Fruit fly (Drosophila melanogaster) whole organism, embryonic: ENCODE data around the gene Tis11.

Experiments used
- ATbp ChIP-seq: fragments of 200-800 bp; sonication (Bioruptor generic); optimal IDR thresholded peaks from 2 replicates; lab custom pipeline; 2017; ENCODE audit warnings: missing biosample characterization, mild to moderate bottlenecking, missing genetic modification characterization, missing genetic modification reagents
- Adf1 ChIP-seq: fragments of 200-800 bp; sonication (Bioruptor generic); IDR thresholded peaks from 2 replicates; pipeline ENCODE4 v1.3.6; 2022; ENCODE audit warnings: missing biosample characterization, missing genetic modification characterization
- CG10959 ChIP-seq: fragments of 200-800 bp; sonication (Bioruptor generic); IDR thresholded peaks from 2 replicates; pipeline ENCODE4 v1.3.6; 2022; ENCODE audit warnings: missing biosample characterization, missing genetic modification characterization
- CG11504 ChIP-seq: fragments of 200-800 bp; sonication (Bioruptor generic); optimal IDR thresholded peaks from 3 replicates; lab custom pipeline; 2019; ENCODE audit warnings: missing biosample characterization, mild to moderate bottlenecking, missing genetic modification characterization, moderate library complexity
- CG11696 ChIP-seq: fragments of 200-800 bp; sonication (Bioruptor generic); IDR thresholded peaks from 2 replicates; pipeline ENCODE4 v1.3.6; 2022; ENCODE audit warnings: missing biosample characterization, missing genetic modification characterization
- CG11723 ChIP-seq: fragments of 200-800 bp; sonication (Bioruptor generic); optimal IDR thresholded peaks from 2 replicates; lab custom pipeline; 2017; ENCODE audit warnings: missing biosample characterization, mild to moderate bottlenecking, missing genetic modification characterization
- CG12104 ChIP-seq: fragments of 200-800 bp; sonication (Bioruptor generic); optimal IDR thresholded peaks from 3 replicates; lab custom pipeline; 2016; ENCODE audit warnings: missing biosample characterization, missing genetic modification characterization
- CG13775 ChIP-seq: fragments of 200-800 bp; sonication (Bioruptor generic); optimal IDR thresholded peaks from 3 replicates; lab custom pipeline; 2017; ENCODE audit warnings: missing biosample characterization, mild to moderate bottlenecking, missing genetic modification characterization
- CG15269 ChIP-seq: fragments of 200-800 bp; sonication (Bioruptor generic); optimal IDR thresholded peaks from 2 replicates; lab custom pipeline; 2018; ENCODE audit warnings: missing biosample characterization, mild to moderate bottlenecking, missing genetic modification characterization, moderate library complexity
- CG18476 ChIP-seq: fragments of 200-800 bp; sonication (Bioruptor generic); optimal IDR thresholded peaks from 2 replicates; lab custom pipeline; 2016; ENCODE audit warnings: missing biosample characterization, mild to moderate bottlenecking, missing genetic modification characterization
- CG2889 ChIP-seq: fragments of 200-800 bp; sonication (Bioruptor generic); IDR thresholded peaks from 3 replicates; pipeline ENCODE4 v1.3.6; 2022; ENCODE audit warnings: missing biosample characterization, missing genetic modification characterization
- CG30403 ChIP-seq: fragments of 200-800 bp; sonication (Bioruptor generic); optimal IDR thresholded peaks from 3 replicates; lab custom pipeline; 2016; ENCODE audit warnings: missing biosample characterization, missing genetic modification characterization
- CG3065 ChIP-seq: fragments of 200-800 bp; sonication (Bioruptor generic); optimal IDR thresholded peaks from 2 replicates; lab custom pipeline; 2016; ENCODE audit warnings: missing biosample characterization, missing genetic modification characterization
- CG31441 ChIP-seq: fragments of 200-800 bp; sonication (Bioruptor generic); IDR thresholded peaks from 2 replicates; pipeline ENCODE4 v1.3.6; 2022; ENCODE audit warnings: missing biosample characterization, missing genetic modification characterization
- CG3407 ChIP-seq: fragments of 200-800 bp; sonication (Bioruptor generic); optimal IDR thresholded peaks from 2 replicates; lab custom pipeline; 2018; ENCODE audit warnings: missing biosample characterization, mild to moderate bottlenecking, missing genetic modification characterization
- CG3838 ChIP-seq: fragments of 200-800 bp; sonication (Bioruptor generic); optimal IDR thresholded peaks from 3 replicates; lab custom pipeline; 2016; ENCODE audit warnings: missing biosample characterization, missing genetic modification characterization
- CG3995 ChIP-seq: fragments of 200-800 bp; sonication (Bioruptor generic); optimal IDR thresholded peaks from 3 replicates; lab custom pipeline; 2016; ENCODE audit warnings: missing biosample characterization, missing genetic modification characterization
- CG6683 ChIP-seq: fragments of 200-800 bp; sonication (Bioruptor generic); optimal IDR thresholded peaks from 2 replicates; lab custom pipeline; 2017; ENCODE audit warnings: missing biosample characterization, mild to moderate bottlenecking, missing genetic modification characterization, missing genetic modification reagents
- CG7372 ChIP-seq: fragments of 200-800 bp; sonication (Bioruptor generic); IDR thresholded peaks from 2 replicates; pipeline ENCODE4 v1.3.6; 2022; ENCODE audit warnings: missing biosample characterization, missing genetic modification characterization
- CG7839 ChIP-seq: fragments of 200-800 bp; sonication (Bioruptor generic); optimal IDR thresholded peaks from 3 replicates; lab custom pipeline; 2018; ENCODE audit warnings: missing biosample characterization, mild to moderate bottlenecking, missing genetic modification characterization, moderate library complexity
- CG8089 ChIP-seq: fragments of 200-800 bp; sonication (Bioruptor generic); optimal IDR thresholded peaks from 3 replicates; lab custom pipeline; 2016; ENCODE audit warnings: missing biosample characterization, missing genetic modification characterization
- CG8290 ChIP-seq, 3 experiments: fragments of 200-800 bp; sonication (Bioruptor generic); optimal IDR thresholded peaks; 2 replicates each; lab custom pipeline; 2016 to 2019; ENCODE audit warnings: missing biosample characterization in 3 of 3, missing genetic modification characterization in 3 of 3, mild to moderate bottlenecking in 2 of 3, moderate library complexity in 1 of 3
- CoRest ChIP-seq: fragments of 200-800 bp; sonication (Bioruptor generic); optimal IDR thresholded peaks from 3 replicates; lab custom pipeline; 2018; ENCODE audit warnings: missing biosample characterization, mild to moderate bottlenecking, missing genetic modification characterization, moderate library complexity
- CrebB ChIP-seq: fragments of 200-800 bp; sonication (Bioruptor generic); optimal IDR thresholded peaks from 3 replicates; lab custom pipeline; 2018; ENCODE audit warnings: missing biosample characterization, mild to moderate bottlenecking, missing genetic modification characterization
- D19B ChIP-seq: fragments of 200-800 bp; sonication (Bioruptor generic); optimal IDR thresholded peaks from 2 replicates; lab custom pipeline; 2017; ENCODE audit warnings: missing biosample characterization, mild to moderate bottlenecking, missing genetic modification characterization
- Dek ChIP-seq: fragments of 200-800 bp; sonication (Bioruptor generic); optimal IDR thresholded peaks from 3 replicates; lab custom pipeline; 2019; ENCODE audit warnings: missing biosample characterization, mild to moderate bottlenecking, missing genetic modification characterization, moderate library complexity
- E2f1 ChIP-seq: fragments of 200-800 bp; sonication (Bioruptor generic); IDR thresholded peaks from 2 replicates; pipeline ENCODE4 v1.3.6; 2022; ENCODE audit warnings: missing biosample characterization, missing genetic modification characterization
- Hr51 ChIP-seq, 2 experiments: fragments of 200-800 bp; sonication (Bioruptor generic); optimal IDR thresholded peaks; 2 replicates in 1 of 2; 3 replicates in 1 of 2; lab custom pipeline; 2016 to 2018; ENCODE audit warnings: missing biosample characterization in 2 of 2, missing genetic modification characterization in 2 of 2, mild to moderate bottlenecking in 1 of 2, moderate library complexity in 1 of 2
- MBD-R2 ChIP-seq: fragments of 200-800 bp; sonication (Bioruptor generic); IDR thresholded peaks from 2 replicates; pipeline ENCODE4 v1.3.6; 2022; ENCODE audit warnings: missing biosample characterization, missing genetic modification characterization
- Myb ChIP-seq: fragments of 200-800 bp; sonication (Bioruptor generic); optimal IDR thresholded peaks from 2 replicates; lab custom pipeline; 2016; ENCODE audit warnings: missing biosample characterization, missing genetic modification characterization
- NC2α ChIP-seq: fragments of 200-800 bp; sonication (Bioruptor generic); optimal IDR thresholded peaks from 2 replicates; lab custom pipeline; 2016; ENCODE audit warnings: missing biosample characterization, missing genetic modification characterization
- Pdp1 ChIP-seq, 2 experiments: fragments of 200-800 bp; sonication (Bioruptor generic); optimal IDR thresholded peaks; 3 replicates each; lab custom pipeline; 2016; ENCODE audit warnings: missing biosample characterization in 2 of 2, missing genetic modification characterization in 2 of 2, mild to moderate bottlenecking in 1 of 2, moderate library complexity in 1 of 2
- Rx ChIP-seq: fragments of 200-800 bp; sonication (Bioruptor generic); IDR thresholded peaks from 2 replicates; pipeline ENCODE4 v1.3.6; 2022; ENCODE audit warnings: missing biosample characterization, missing genetic modification characterization
- Sox100B ChIP-seq: fragments of 200-800 bp; sonication (Bioruptor generic); optimal IDR thresholded peaks from 3 replicates; lab custom pipeline; 2018; ENCODE audit warnings: missing biosample characterization, mild to moderate bottlenecking, missing genetic modification characterization
- Ssrp ChIP-seq: fragments of 200-800 bp; sonication (Bioruptor generic); optimal IDR thresholded peaks from 2 replicates; lab custom pipeline; 2018; ENCODE audit warnings: missing biosample characterization, mild to moderate bottlenecking, missing genetic modification characterization, moderate library complexity
- aop ChIP-seq: fragments of 200-800 bp; sonication (Bioruptor generic); IDR thresholded peaks from 2 replicates; pipeline ENCODE4 v1.3.6; 2022; ENCODE audit warnings: missing biosample characterization, missing genetic modification characterization
- chinmo ChIP-seq: fragments of 200-800 bp; sonication (Bioruptor generic); IDR thresholded peaks from 4 replicates; pipeline ENCODE4 v1.3.6; 2022; ENCODE audit warnings: missing biosample characterization, missing genetic modification characterization; ENCODE audit not compliant: partially characterized antibody
- croc ChIP-seq: fragments of 200-800 bp; sonication (Bioruptor generic); conservative IDR thresholded peaks from 3 replicates; pipeline ENCODE4 v1.3.6; 2022; ENCODE audit warnings: missing biosample characterization, missing genetic modification characterization
- grau ChIP-seq: fragments of 200-800 bp; optimal IDR thresholded peaks from 3 replicates; lab custom pipeline; 2019; ENCODE audit warnings: missing biosample characterization, mild to moderate bottlenecking, missing genetic modification characterization, moderate library complexity
- insv ChIP-seq, 2 experiments: fragments of 200-800 bp; sonication (Bioruptor generic); optimal IDR thresholded peaks; 3 replicates each; lab custom pipeline; 2016 to 2018; ENCODE audit warnings: missing biosample characterization in 2 of 2, missing genetic modification characterization in 2 of 2
- jumu ChIP-seq: fragments of 200-800 bp; sonication (Bioruptor generic); optimal IDR thresholded peaks from 3 replicates; lab custom pipeline; 2016; ENCODE audit warnings: missing biosample characterization, missing genetic modification characterization
- knrl ChIP-seq: fragments of 200-800 bp; sonication (Bioruptor generic); IDR thresholded peaks from 3 replicates; pipeline ENCODE4 v1.3.6; 2022; ENCODE audit warnings: missing biosample characterization, missing genetic modification characterization; ENCODE audit not compliant: partially characterized antibody
- lola ChIP-seq, 3 experiments: fragments of >200 bp in 2 of 3; fragments of 200-800 bp in 1 of 3; sonication (Bioruptor generic) in 1 of 3; optimal IDR thresholded peaks; 2 replicates each; lab custom pipeline; 2017 to 2019; ENCODE audit warnings: missing biosample characterization in 3 of 3, missing genetic modification characterization in 3 of 3, mild to moderate bottlenecking in 1 of 3, moderate library complexity in 1 of 3
- salm ChIP-seq: fragments of 200-800 bp; sonication (Bioruptor generic); optimal IDR thresholded peaks from 2 replicates; lab custom pipeline; 2018; ENCODE audit warnings: missing biosample characterization, mild to moderate bottlenecking, missing genetic modification characterization
- scrt ChIP-seq: fragments of 200-800 bp; sonication (Bioruptor generic); optimal IDR thresholded peaks from 2 replicates; lab custom pipeline; 2018; ENCODE audit warnings: missing biosample characterization, mild to moderate bottlenecking, missing genetic modification characterization, moderate library complexity
- sim ChIP-seq: fragments of 200-800 bp; sonication (Bioruptor generic); IDR thresholded peaks from 2 replicates; pipeline ENCODE4 v1.3.6; 2022; ENCODE audit warnings: missing biosample characterization, missing genetic modification characterization
- so ChIP-seq: fragments of 200-800 bp; sonication (Bioruptor generic); IDR thresholded peaks from 3 replicates; pipeline ENCODE4 v1.3.6; 2022; ENCODE audit warnings: missing biosample characterization, missing genetic modification characterization
- tup ChIP-seq: fragments of 200-800 bp; sonication (Bioruptor generic); optimal IDR thresholded peaks from 2 replicates; lab custom pipeline; 2016; ENCODE audit warnings: missing biosample characterization, mild to moderate bottlenecking, missing genetic modification characterization, moderate library complexity
- usp ChIP-seq: fragments of >200 bp; optimal IDR thresholded peaks from 2 replicates; lab custom pipeline; 2017; ENCODE audit warnings: missing biosample characterization, missing genetic modification characterization

Gene Tis11

dm6 chrX:12665796-12666338, 6.7 kb downstream of the Tis11 start (continued):
- TF ChIP-seq CG30403 (GFP tag; lab: Kevin White, UChicago): peak; percentile 5
- TF ChIP-seq CG10959 (GFP tag; lab: Robert Waterston, UW): no peak
- TF ChIP-seq Dek (tag; lab: Kevin White, UChicago): no peak
- no peak for TF ChIP-seq E2f1 (GFP tag; lab: Robert Waterston, UW)
- peak; percentile 25 for TF ChIP-seq D19B
- 0 out of 2 replicates have a peak, but pooled peaks have one; percentile 4 for TF ChIP-seq CG31441 (GFP tag; lab: Robert Waterston, UW)
- no peak for TF ChIP-seq aop
- TF ChIP-seq NC2α: no peak
- TF ChIP-seq CG8089 (GFP tag; lab: Kevin White, UChicago): no peak
- TF ChIP-seq CG13775: peak; percentile 44
- peak; percentile 13 for TF ChIP-seq Sox100B (GFP tag; lab: Kevin White, UChicago)
- no peak for TF ChIP-seq CG2889 (GFP tag; lab: Robert Waterston, UW)
- no peak for TF ChIP-seq knrl (GFP tag; lab: Robert Waterston, UW)
- no peak for TF ChIP-seq CrebB (tag; lab: Kevin White, UChicago)
- TF ChIP-seq CoRest (tag; lab: Kevin White, UChicago): peak; percentile 32
- peak; percentile 30 for TF ChIP-seq CG11504 (tag; lab: Kevin White, UChicago)
- no peak for TF ChIP-seq CG7372 (GFP tag; lab: Robert Waterston, UW)
- no peak for TF ChIP-seq CG12104
- no peak for TF ChIP-seq CG8290 (GFP tag; optimal IDR thresholded peaks at IDR 0.05; lab: Kevin White, UChicago)
- TF ChIP-seq CG8290 (tag; optimal IDR thresholded peaks at IDR 0.05; lab: Kevin White, UChicago): no peak
- TF ChIP-seq salm: no peak
- TF ChIP-seq Hr51 (GFP tag; optimal IDR thresholded peaks at IDR 0.05; lab: Kevin White, UChicago): peak in 1 of 2 experiments; percentile 6
- peak in 1 of 2 experiments; percentile 86 for TF ChIP-seq Pdp1 (GFP tag; optimal IDR thresholded peaks at IDR 0.05; lab: Kevin White, UChicago)
- no peak for TF ChIP-seq Rx (GFP tag; lab: Robert Waterston, UW)
- no peak for TF ChIP-seq Myb (GFP tag; lab: Kevin White, UChicago)
- TF ChIP-seq Ssrp (tag; lab: Kevin White, UChicago): no peak
- TF ChIP-seq chinmo (GFP tag; lab: Robert Waterston, UW): peak; percentile 87; the same call in 2 of the 4 replicates
- TF ChIP-seq CG18476 (GFP tag; lab: Kevin White, UChicago): no peak
- no peak for TF ChIP-seq CG11723 (GFP tag; lab: Kevin White, UChicago)
- peak; percentile 40 for TF ChIP-seq CG15269
- no peak for TF ChIP-seq CG3995 (GFP tag; lab: Kevin White, UChicago)
- TF ChIP-seq croc (GFP tag; lab: Robert Waterston, UW): no peak
- no peak for TF ChIP-seq usp (GFP tag; lab: Kevin White, UChicago)
- TF ChIP-seq MBD-R2: no peak
- peak; percentile 9 for TF ChIP-seq CG7839
- TF ChIP-seq sim (GFP tag; lab: Robert Waterston, UW): no peak
- TF ChIP-seq tup: no peak
- no peak for TF ChIP-seq scrt
- TF ChIP-seq CG3065 (GFP tag; lab: Kevin White, UChicago): no peak
- TF ChIP-seq so: 0 out of 3 replicates have a peak, but pooled peaks have one; percentile 5
- peak; percentile 7 for TF ChIP-seq grau (tag; lab: Kevin White, UChicago)
- TF ChIP-seq CG3407 (GFP tag; lab: Kevin White, UChicago): no peak
- TF ChIP-seq lola (GFP tag; optimal IDR thresholded peaks at IDR 0.05; lab: Kevin White, UChicago): peak in 1 of 3 experiments; percentile 16
- no peak for TF ChIP-seq CG3838 (GFP tag; lab: Kevin White, UChicago)
- peak; percentile 75 for TF ChIP-seq Adf1
- no peak for TF ChIP-seq CG6683 (GFP tag; lab: Kevin White, UChicago)
- no peak for TF ChIP-seq ATbp (GFP tag; lab: Kevin White, UChicago)
- TF ChIP-seq jumu: no peak
- TF ChIP-seq insv (GFP tag; optimal IDR thresholded peaks at IDR 0.05; lab: Kevin White, UChicago): no peak
- TF ChIP-seq CG11696 (GFP tag; lab: Robert Waterston, UW): 0 out of 2 replicates have a peak, but pooled peaks have one; percentile 1
